Fruit fly (Drosophila melanogaster): ENCODE measurements around the gene bif.

bif gene

dm6 chrX:11694959-11695882, 16.5 kb downstream of the bif start, which contains the start of gene PhKgamma (continued):
- TF ChIP-seq CG7745 (tag; optimal IDR thresholded peaks at IDR 0.05) (no peak), gro (GFP tag; optimal IDR thresholded peaks at IDR 0.05) (peak; percentile 36), sima (GFP tag; optimal IDR thresholded peaks at IDR 0.05) (no peak), HLH4C (GFP tag; IDR thresholded peaks at IDR 0.05; ENCODE audit: partially characterized antibody) (peak; percentile 87), CG14710 (tag; optimal IDR thresholded peaks at IDR 0.05) (peak; percentile 74), Trl (optimal IDR thresholded peaks at IDR 0.05) (no peak), Trl (GFP tag; optimal IDR thresholded peaks at IDR 0.05) (peak; percentile 11), CG4360 (GFP tag; IDR thresholded peaks at IDR 0.05) (peak; percentile 61), CG17912 (GFP tag; optimal IDR thresholded peaks at IDR 0.05) (peak; percentile 45), CG4404 (GFP tag; IDR thresholded peaks at IDR 0.05) (no peak), CHES-1-like (GFP tag; optimal IDR thresholded peaks at IDR 0.05) (peak; percentile 56), CG7987 (GFP tag; optimal IDR thresholded peaks at IDR 0.05) (no peak), CG2678 (tag; optimal IDR thresholded peaks at IDR 0.05) (no peak), Optix (GFP tag; IDR thresholded peaks at IDR 0.05) (no peak), hkb (optimal IDR thresholded peaks at IDR 0.05) (no peak), hkb (GFP tag; IDR thresholded peaks at IDR 0.05) (no peak), CG12942 (GFP tag; optimal IDR thresholded peaks at IDR 0.05) (peak; percentile 29), Dip3 (GFP tag; optimal IDR thresholded peaks at IDR 0.05) (peak; percentile 8), tx (GFP tag; optimal IDR thresholded peaks at IDR 0.05) (no peak), HHEX (GFP tag; optimal IDR thresholded peaks at IDR 0.05) (no peak), CG15269 (tag; optimal IDR thresholded peaks at IDR 0.05) (no peak), CG14965 (GFP tag; optimal IDR thresholded peaks at IDR 0.05; ENCODE audit: borderline replicate concordance) (no peak), CG12219 (GFP tag; optimal IDR thresholded peaks at IDR 0.05) (no peak), CG10321 (GFP tag; IDR thresholded peaks at IDR 0.05) (no peak), CG6765 (GFP tag; optimal IDR thresholded peaks at IDR 0.05) (no peak), en (GFP tag; optimal IDR thresholded peaks at IDR 0.05) (no peak), nerfin-2 (GFP tag; IDR thresholded peaks at IDR 0.05; ENCODE audit: partially characterized antibody) (peak; percentile 81), Blimp-1 (GFP tag; optimal IDR thresholded peaks at IDR 0.05) (no peak), oc (tag; optimal IDR thresholded peaks at IDR 0.05) (peak; percentile 40), CG31224 (GFP tag; IDR thresholded peaks at IDR 0.05) (no peak), CG2129 (GFP tag; IDR thresholded peaks at IDR 0.05; ENCODE audit: partially characterized antibody) (peak; percentile 80), slou (GFP tag; optimal IDR thresholded peaks at IDR 0.05) (peak; percentile 15), da (GFP tag; optimal IDR thresholded peaks at IDR 0.05) (no peak), sens-2 (GFP tag; IDR thresholded peaks at IDR 0.05) (no peak), CG3838 (GFP tag; optimal IDR thresholded peaks at IDR 0.05) (no peak), CG15073 (GFP tag; optimal IDR thresholded peaks at IDR 0.05) (no peak), Usf (GFP tag; optimal IDR thresholded peaks at IDR 0.05) (no peak), CG4617 (GFP tag; optimal IDR thresholded peaks at IDR 0.05; ENCODE audit: borderline replicate concordance) (peak; percentile 52), CG12236 (GFP tag; optimal IDR thresholded peaks at IDR 0.05) (no peak), CG7556 (GFP tag; optimal IDR thresholded peaks at IDR 0.05) (peak; percentile 9), peb (GFP tag; IDR thresholded peaks at IDR 0.05) (no peak), nom (GFP tag; optimal IDR thresholded peaks at IDR 0.05) (peak; percentile 82), CG10147 (GFP tag; optimal IDR thresholded peaks at IDR 0.05) (peak; percentile 8), ap (GFP tag; IDR thresholded peaks at IDR 0.05) (no peak), yki (optimal IDR thresholded peaks at IDR 0.05) (peak; percentile 30), CG5953 (GFP tag; IDR thresholded peaks at IDR 0.05) (no peak), YL-1 (GFP tag; optimal IDR thresholded peaks at IDR 0.05) (peak; percentile 62), bbx (GFP tag; IDR thresholded peaks at IDR 0.05; ENCODE audit: partially characterized antibody) (peak; percentile 96), fd102C (GFP tag; optimal IDR thresholded peaks at IDR 0.05) (no peak), pho (GFP tag; optimal IDR thresholded peaks at IDR 0.05) (peak; percentile 56)

Measured in whole organism, embryonic.